Fruit fly (Drosophila melanogaster) Kc167 (cell line): Measurements from ENCODE around the gene CG10700.

Experiments used
- Myc ChIP-seq: fragments of >200 bp; optimal IDR thresholded peaks from 2 replicates; lab custom pipeline; 2017; ENCODE audit warnings: missing external identifiers
- Sin3A ChIP-seq: fragments of >200 bp; optimal IDR thresholded peaks from 2 replicates; lab custom pipeline; 2018; ENCODE audit warnings: missing external identifiers
- h ChIP-seq: fragments of >200 bp; optimal IDR thresholded peaks from 3 replicates; lab custom pipeline; 2018; ENCODE audit warnings: missing external identifiers
- insv ChIP-seq: fragments of >200 bp; optimal IDR thresholded peaks from 3 replicates; lab custom pipeline; 2018; ENCODE audit warnings: missing external identifiers
- psq ChIP-seq: fragments of >200 bp; optimal IDR thresholded peaks from 2 replicates; lab custom pipeline; 2017; ENCODE audit warnings: missing external identifiers
- ttk ChIP-seq: sonication (Bioruptor generic); optimal IDR thresholded peaks from 2 replicates; lab custom pipeline; 2017; ENCODE audit warnings: missing external identifiers

Gene CG10700

dm6 chr2L:19106235-19106634 is 27.4 kb upstream of the CG10700 start:
- TF ChIP-seq h (lab: Kevin White, UChicago), result no peak
- no peak for TF ChIP-seq insv
- no peak for TF ChIP-seq psq (lab: Kevin White, UChicago)
- no peak for TF ChIP-seq Sin3A (lab: Kevin White, UChicago)
- TF ChIP-seq Myc (lab: Kevin White, UChicago), result no peak
- TF ChIP-seq ttk (lab: Kevin White, UChicago), result no peak

- TF ChIP-seq h (lab: Kevin White, UChicago) (no peak), Myc (lab: Kevin White, UChicago) (no peak), ttk (lab: Kevin White, UChicago) (no peak), Sin3A (lab: Kevin White, UChicago) (no peak), psq (lab: Kevin White, UChicago) (no peak), insv (no peak)
Measured at dm6 chr2L:19104383-19104782, 25.6 kb upstream of the CG10700 start.

dm6 chr2L:19103176-19103921 is 24.5 kb upstream of the CG10700 start:
- no peak for TF ChIP-seq Sin3A (lab: Kevin White, UChicago)
- TF ChIP-seq psq (lab: Kevin White, UChicago), result no peak
- no peak for TF ChIP-seq ttk (lab: Kevin White, UChicago)
- no peak for TF ChIP-seq Myc (lab: Kevin White, UChicago)
- no peak for TF ChIP-seq insv

dm6 chr2L:19101744-19102143 is 22.9 kb upstream of the CG10700 start, which contains the start of the genes CG17344 and CG43731:
Gene CG17344 (plus strand): TSS chr2L:19102044.
Gene CG43731 (plus strand): TSS chr2L:19102044.
- TF ChIP-seq insv (no peak), Myc (lab: Kevin White, UChicago) (no peak), psq (lab: Kevin White, UChicago) (no peak)

- TF ChIP-seq ttk (lab: Kevin White, UChicago) (no peak), insv (no peak), Myc (lab: Kevin White, UChicago) (no peak), h (lab: Kevin White, UChicago) (no peak), psq (lab: Kevin White, UChicago) (no peak), Sin3A (lab: Kevin White, UChicago) (no peak)
Measured at dm6 chr2L:19098668-19099067, 19.8 kb upstream of the CG10700 start.

- TF ChIP-seq insv (no peak), Myc (lab: Kevin White, UChicago) (no peak), ttk (lab: Kevin White, UChicago) (no peak), psq (lab: Kevin White, UChicago) (no peak), h (lab: Kevin White, UChicago) (no peak), Sin3A (lab: Kevin White, UChicago) (no peak)
Measured at dm6 chr2L:19097374-19097773, 18.5 kb upstream of the CG10700 start.

dm6 chr2L:19096361-19096760 is 17.5 kb upstream of the CG10700 start:
- TF ChIP-seq insv (no peak), Sin3A (lab: Kevin White, UChicago) (no peak), h (lab: Kevin White, UChicago) (no peak), ttk (lab: Kevin White, UChicago) (no peak), Myc (lab: Kevin White, UChicago) (no peak), psq (lab: Kevin White, UChicago) (no peak)

dm6 chr2L:19093868-19094267 is 15.0 kb upstream of the CG10700 start:
- TF ChIP-seq psq (lab: Kevin White, UChicago) (no peak), Sin3A (lab: Kevin White, UChicago) (no peak), insv (no peak), Myc (lab: Kevin White, UChicago) (no peak), ttk (lab: Kevin White, UChicago) (no peak), h (lab: Kevin White, UChicago) (no peak)

- TF ChIP-seq h (lab: Kevin White, UChicago) (no peak), Sin3A (lab: Kevin White, UChicago) (no peak), insv (no peak), psq (lab: Kevin White, UChicago) (no peak), Myc (lab: Kevin White, UChicago) (no peak), ttk (lab: Kevin White, UChicago) (no peak)
Measured at dm6 chr2L:19089385-19089784, 10.6 kb upstream of the CG10700 start.

- TF ChIP-seq Myc (lab: Kevin White, UChicago) (no peak), ttk (lab: Kevin White, UChicago) (no peak), h (lab: Kevin White, UChicago) (no peak), insv (no peak), psq (lab: Kevin White, UChicago) (no peak), Sin3A (lab: Kevin White, UChicago) (no peak)
Measured at dm6 chr2L:19088895-19089294, 10.1 kb upstream of the CG10700 start.

- TF ChIP-seq ttk (lab: Kevin White, UChicago) (no peak), Myc (lab: Kevin White, UChicago) (no peak), insv (no peak), psq (lab: Kevin White, UChicago) (no peak), Sin3A (lab: Kevin White, UChicago) (no peak), h (lab: Kevin White, UChicago) (no peak)
Measured at dm6 chr2L:19083320-19083764, 4.5 kb upstream of the CG10700 start.

- no peak for TF ChIP-seq psq (lab: Kevin White, UChicago)
- TF ChIP-seq ttk (lab: Kevin White, UChicago), result no peak
- TF ChIP-seq insv, result no peak
- no peak for TF ChIP-seq h (lab: Kevin White, UChicago)
- no peak for TF ChIP-seq Myc (lab: Kevin White, UChicago)
- no peak for TF ChIP-seq Sin3A (lab: Kevin White, UChicago)
Measured at dm6 chr2L:19079742-19080141, 914 bp upstream of the CG10700 start.
